Worm (Caenorhabditis elegans) whole organism, midembryonic: ENCODE measurements around the gene E04F6.4.

Source experiments
- T22C8.4 ChIP-seq: fragments of 200-800 bp; sonication (Bioruptor generic); IDR thresholded peaks from 2 replicates; pipeline ENCODE4 v1.3.6; 2022; ENCODE audit warnings: missing genetic modification characterization, missing compliant biosample characterization
- cog-1 ChIP-seq: sonication (generic microtip); optimal IDR thresholded peaks from 2 replicates; lab custom pipeline; 2016; ENCODE audit warnings: missing genetic modification characterization, missing compliant biosample characterization
- flt-1 ChIP-seq: fragments of 200-800 bp; sonication (Bioruptor generic); IDR thresholded peaks from 2 replicates; pipeline ENCODE4 v1.3.6; 2022; ENCODE audit warnings: missing genetic modification characterization, missing compliant biosample characterization
- klf-2 ChIP-seq: fragments of 200-800 bp; sonication (Bioruptor generic); conservative IDR thresholded peaks from 2 replicates; pipeline ENCODE4 v1.3.6; 2022; ENCODE audit warnings: missing genetic modification reagents, missing genetic modification characterization, missing compliant biosample characterization
- med-1 ChIP-seq: sonication (generic microtip); optimal IDR thresholded peaks from 2 replicates; lab custom pipeline; 2017; ENCODE audit warnings: missing genetic modification characterization, mild to moderate bottlenecking, missing compliant biosample characterization, antibody characterized with exemption, missing genetic modification reagents; ENCODE audit not compliant: insufficient read depth
- ref-1 ChIP-seq: fragments of 200-800 bp; sonication (Bioruptor generic); conservative IDR thresholded peaks from 2 replicates; pipeline ENCODE4 v1.3.6; 2022; ENCODE audit warnings: missing genetic modification reagents, missing genetic modification characterization, missing compliant biosample characterization
- tab-1 ChIP-seq: fragments of 200-800 bp; sonication (Bioruptor generic); IDR thresholded peaks from 2 replicates; pipeline ENCODE4 v1.3.6; 2022; ENCODE audit warnings: missing genetic modification characterization, missing compliant biosample characterization
- ztf-23 ChIP-seq: fragments of 200-800 bp; sonication (Bioruptor generic); IDR thresholded peaks from 2 replicates; pipeline ENCODE4 v1.3.6; 2022; ENCODE audit warnings: missing genetic modification reagents, missing genetic modification characterization, missing compliant biosample characterization
- ztf-29 ChIP-seq: fragments of 200-800 bp; sonication (Bioruptor generic); IDR thresholded peaks from 2 replicates; pipeline ENCODE4 v1.3.6; 2022; ENCODE audit warnings: missing genetic modification reagents, missing genetic modification characterization, missing compliant biosample characterization

- TF ChIP-seq tab-1 (GFP tag; lab: Robert Waterston, UW) (no peak), klf-2 (GFP tag; lab: Robert Waterston, UW) (no peak), flt-1 (GFP tag; lab: Robert Waterston, UW) (no peak), ztf-29 (GFP tag; lab: Robert Waterston, UW) (no peak), med-1 (no peak), cog-1 (no peak), ref-1 (GFP tag; lab: Robert Waterston, UW) (no peak), T22C8.4 (no peak), ztf-23 (GFP tag; lab: Robert Waterston, UW) (no peak)
These were observed 13.1 kb upstream of the E04F6.4 start for ce11 chrII:7176108-7176507.
